Fruit fly (Drosophila melanogaster): Measurements from ENCODE around the gene pinta.

dm6 chr3R:22375674-22376073 lies 49.1 kb downstream of the pinta start, which contains the start of gene CG18596:
- TF ChIP-seq GATAe (GFP tag; conservative IDR thresholded peaks at IDR 0.05) (no peak), CG9437 (GFP tag; optimal IDR thresholded peaks at IDR 0.05) (no peak), az2 (GFP tag; optimal IDR thresholded peaks at IDR 0.05) (no peak), pb (GFP tag; optimal IDR thresholded peaks at IDR 0.05) (no peak), CG2202 (tag; optimal IDR thresholded peaks at IDR 0.05) (no peak), CG16815 (GFP tag; optimal IDR thresholded peaks at IDR 0.05) (no peak)
